Fruit fly (Drosophila melanogaster): Measurements from ENCODE around the gene Sms.
A peak's percentile ranks its signal among the peaks of the same experiment; 100 is the strongest.

Gene Sms

dm6 chr3L:12305896-12306295 lies 28.8 kb upstream of the Sms start (continued):
- TF ChIP-seq CG13287 (GFP tag; IDR thresholded peaks at IDR 0.05; ENCODE audit: partially characterized antibody) (no peak), CG7556 (GFP tag; optimal IDR thresholded peaks at IDR 0.05) (peak; percentile 15), schlank (tag; optimal IDR thresholded peaks at IDR 0.05) (no peak), CG7928 (GFP tag; optimal IDR thresholded peaks at IDR 0.05) (no peak)

dm6 chr3L:12298092-12298491 lies 21.0 kb upstream of the Sms start:
- no peak for TF ChIP-seq crp (GFP tag; optimal IDR thresholded peaks at IDR 0.05)
- no peak for TF ChIP-seq CoRest (tag; optimal IDR thresholded peaks at IDR 0.05)
- TF ChIP-seq Ada2b (GFP tag; IDR thresholded peaks at IDR 0.05) = no peak
- TF ChIP-seq Vsx1 (GFP tag; optimal IDR thresholded peaks at IDR 0.05) = no peak
- TF ChIP-seq aop (GFP tag; IDR thresholded peaks at IDR 0.05) = 0 out of 2 replicates have a peak, but pooled peaks have one; percentile 7
- TF ChIP-seq hb (GFP tag; IDR thresholded peaks at IDR 0.05; ENCODE audit: partially characterized antibody) = no peak
- no peak for TF ChIP-seq CG7839 (tag; optimal IDR thresholded peaks at IDR 0.05)
- no peak for TF ChIP-seq Usf (GFP tag; optimal IDR thresholded peaks at IDR 0.05)
- TF ChIP-seq CG3838 (GFP tag; optimal IDR thresholded peaks at IDR 0.05) = no peak
- no peak for TF ChIP-seq CG12155 (GFP tag; optimal IDR thresholded peaks at IDR 0.05)
- TF ChIP-seq pan (optimal IDR thresholded peaks at IDR 0.05) = no peak
- no peak for TF ChIP-seq pan (GFP tag; optimal IDR thresholded peaks at IDR 0.05 in 1 of 2, IDR thresholded peaks at IDR 0.05 in 1 of 2)
- TF ChIP-seq Hmr (GFP tag; optimal IDR thresholded peaks at IDR 0.05) = no peak
- no peak for TF ChIP-seq TFAM (GFP tag; optimal IDR thresholded peaks at IDR 0.05)
- no peak for TF ChIP-seq Hand (GFP tag; optimal IDR thresholded peaks at IDR 0.05)
- peak; percentile 83 for TF ChIP-seq gcm (GFP tag; optimal IDR thresholded peaks at IDR 0.05)
- no peak for TF ChIP-seq psq (GFP tag; optimal IDR thresholded peaks at IDR 0.05)
- no peak for TF ChIP-seq CG14965 (GFP tag; optimal IDR thresholded peaks at IDR 0.05; ENCODE audit: borderline replicate concordance)
- peak; percentile 12 for TF ChIP-seq CG7745 (tag; optimal IDR thresholded peaks at IDR 0.05)
- TF ChIP-seq bbx (GFP tag; IDR thresholded peaks at IDR 0.05; ENCODE audit: partially characterized antibody) = no peak
- TF ChIP-seq CG11093 (GFP tag; IDR thresholded peaks at IDR 0.05) = 0 out of 3 replicates have a peak, but pooled peaks have one; percentile 30
- 0 out of 4 replicates have a peak, but pooled peaks have one; percentile 62 for TF ChIP-seq chinmo (GFP tag; IDR thresholded peaks at IDR 0.05; ENCODE audit: partially characterized antibody)
- TF ChIP-seq Dip2 (GFP tag; IDR thresholded peaks at IDR 0.05) = no peak
- TF ChIP-seq ap (GFP tag; IDR thresholded peaks at IDR 0.05) = no peak
- no peak for TF ChIP-seq Hr3 (GFP tag; optimal IDR thresholded peaks at IDR 0.05)
- TF ChIP-seq HLH4C (GFP tag; IDR thresholded peaks at IDR 0.05; ENCODE audit: partially characterized antibody) = no peak
- TF ChIP-seq CG11398 (GFP tag; optimal IDR thresholded peaks at IDR 0.05) = no peak
- TF ChIP-seq zen (tag; optimal IDR thresholded peaks at IDR 0.05) = no peak
- TF ChIP-seq CG8924 (tag; optimal IDR thresholded peaks at IDR 0.05) = no peak
- 0 out of 2 replicates have a peak, but pooled peaks have one; percentile 19 for TF ChIP-seq Dref (GFP tag; IDR thresholded peaks at IDR 0.05)
- no peak for TF ChIP-seq CG8359 (GFP tag; optimal IDR thresholded peaks at IDR 0.05; ENCODE audit: borderline replicate concordance)
- no peak for TF ChIP-seq knrl (GFP tag; IDR thresholded peaks at IDR 0.05; ENCODE audit: partially characterized antibody)
- TF ChIP-seq Opbp (GFP tag; IDR thresholded peaks at IDR 0.05; ENCODE audit: partially characterized antibody) = no peak
- no peak for TF ChIP-seq Ets65A (GFP tag)
- no peak for TF ChIP-seq CG30020 (tag; optimal IDR thresholded peaks at IDR 0.05)
- TF ChIP-seq pros (GFP tag; optimal IDR thresholded peaks at IDR 0.05) = no peak
- no peak for TF ChIP-seq CG10366 (GFP tag; IDR thresholded peaks at IDR 0.05)
- TF ChIP-seq mirr (GFP tag; optimal IDR thresholded peaks at IDR 0.05) = no peak
- TF ChIP-seq ci (GFP tag; IDR thresholded peaks at IDR 0.05) = 0 out of 3 replicates have a peak, but pooled peaks have one; percentile 49
- no peak for TF ChIP-seq mam (GFP tag; optimal IDR thresholded peaks at IDR 0.05)
- TF ChIP-seq prd (optimal IDR thresholded peaks at IDR 0.05) = no peak
- TF ChIP-seq prd (GFP tag; IDR thresholded peaks at IDR 0.05) = no peak
- peak; percentile 35 for TF ChIP-seq twi (tag; optimal IDR thresholded peaks at IDR 0.05)
- TF ChIP-seq cg (GFP tag; optimal IDR thresholded peaks at IDR 0.05) = peak; percentile 68
- TF ChIP-seq Oaz (GFP tag; IDR thresholded peaks at IDR 0.05) = no peak

All from whole organism, embryonic.